Worm (Caenorhabditis elegans) whole organism, late embryonic: ENCODE data around the gene F08D12.4.

Source experiments
- ahr-1 ChIP-seq: sonication (generic microtip); optimal IDR thresholded peaks from 2 replicates; lab custom pipeline; 2016; ENCODE audit warnings: missing genetic modification characterization, missing compliant biosample characterization
- ama-1 ChIP-seq: fragments of 150-350 bp; optimal IDR thresholded peaks from 2 replicates; lab custom pipeline; 2014
- ceh-9 ChIP-seq: sonication (generic microtip); optimal IDR thresholded peaks from 2 replicates; lab custom pipeline; 2016; ENCODE audit warnings: mild to moderate bottlenecking, missing genetic modification characterization, inconsistent platforms, missing compliant biosample characterization
- hlh-13 ChIP-seq: fragments of 200-800 bp; sonication (Bioruptor generic); optimal IDR thresholded peaks from 2 replicates; lab custom pipeline; 2018; ENCODE audit warnings: mild to moderate bottlenecking, missing genetic modification characterization, missing compliant biosample characterization
- madf-2 ChIP-seq: sonication (generic microtip); optimal IDR thresholded peaks from 2 replicates; lab custom pipeline; 2017; ENCODE audit warnings: missing genetic modification characterization, missing compliant biosample characterization
- nhr-11 ChIP-seq: fragments of 150-350 bp; optimal IDR thresholded peaks from 2 replicates; lab custom pipeline; 2014; ENCODE audit warnings: missing biosample characterization, missing genetic modification characterization

DNA sequence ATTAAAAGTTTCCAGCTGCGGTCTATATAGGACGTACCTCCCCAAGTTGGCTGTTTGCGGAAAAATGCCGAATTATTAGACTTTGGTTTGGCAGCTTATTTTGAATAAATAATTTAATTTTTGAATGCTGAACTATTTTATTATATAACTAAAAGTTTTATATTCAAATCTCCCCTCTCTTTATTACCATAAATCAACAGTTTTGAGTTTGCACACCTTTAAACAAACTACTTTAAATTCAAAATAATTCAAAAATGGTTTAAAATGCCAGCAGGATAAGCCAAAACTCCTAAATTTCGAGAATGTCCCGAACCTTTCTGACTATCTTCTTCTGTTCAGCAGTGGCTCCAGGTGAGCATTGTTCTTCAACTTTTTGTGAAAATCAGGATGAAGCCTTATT, 1.3 kb downstream of the F08D12.4 start, which contains the start of gene F08D12.3:
- TF ChIP-seq hlh-13 (GFP tag; lab: Kevin White, UChicago) (no peak), nhr-11 (tag; lab: Kevin White, UChicago) (no peak), madf-2 (no peak), ahr-1 (no peak), ceh-9 (tag; lab: Kevin White, UChicago) (no peak), ama-1 (lab: Kevin White, UChicago) (no peak)
